In the genomic region with DNA sequence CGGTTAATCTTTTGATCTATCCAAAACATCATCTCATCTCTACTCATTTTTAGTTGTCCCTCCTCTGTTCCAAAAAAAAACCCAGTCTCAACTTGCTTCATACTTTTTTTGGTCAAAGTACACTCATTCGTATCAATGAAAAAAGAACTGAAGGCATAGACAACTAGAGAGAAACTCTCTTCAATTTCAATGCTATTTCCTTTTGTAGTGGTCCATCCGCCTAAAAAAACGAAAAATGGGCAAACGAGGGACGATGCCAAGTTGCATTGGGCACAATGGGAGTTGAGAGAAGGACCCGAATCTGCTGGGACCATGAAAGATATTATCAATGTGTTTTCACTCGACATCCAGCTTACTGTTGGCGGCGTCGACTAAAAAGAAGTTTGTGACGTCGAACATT, we compare ENCODE assay signal across 5 worm cellular contexts.
TF ChIP-seq lines count a peak whose summit lies in the region.

No protein-coding gene starts in this region.

TF ChIP-seq in whole organism, L1 larva, 84 proteins besides CTCF, POLR2A, EP300 and RAD21 (continues in another document):
- TF ChIP-seq egl-27 (tag; optimal IDR thresholded peaks at IDR 0.05; lab: Kevin White, UChicago), result no peak
- no peak for TF ChIP-seq ceh-63 (GFP tag; optimal IDR thresholded peaks at IDR 0.05; lab: Kevin White, UChicago)
- TF ChIP-seq grh-1 (GFP tag; IDR thresholded peaks at IDR 0.05; lab: Robert Waterston, UW), result no peak
- peak in 1 of 2 experiments; percentile 26 for TF ChIP-seq lin-35 (GFP tag; optimal IDR thresholded peaks at IDR 0.05; lab: Kevin White, UChicago)
- TF ChIP-seq nhr-76 (tag; optimal IDR thresholded peaks at IDR 0.05; lab: Kevin White, UChicago), result no peak
- no peak for TF ChIP-seq mab-9 (GFP tag; IDR thresholded peaks at IDR 0.05; lab: Robert Waterston, UW)
- TF ChIP-seq nhr-71 (tag; optimal IDR thresholded peaks at IDR 0.05; lab: Kevin White, UChicago), result peak; percentile 32
- TF ChIP-seq elt-2 (tag; optimal IDR thresholded peaks at IDR 0.05; lab: Kevin White, UChicago), result no peak
- TF ChIP-seq nhr-20 (tag; optimal IDR thresholded peaks at IDR 0.05; lab: Kevin White, UChicago), result no peak
- peak in 1 of 2 experiments; percentile 35 for TF ChIP-seq lsy-2 (tag; optimal IDR thresholded peaks at IDR 0.05; lab: Kevin White, UChicago)
- no peak for TF ChIP-seq efl-3 (GFP tag; optimal IDR thresholded peaks at IDR 0.05; lab: Kevin White, UChicago)
- no peak for TF ChIP-seq fos-1 (tag; optimal IDR thresholded peaks at IDR 0.05; lab: Kevin White, UChicago)
- no peak for TF ChIP-seq aha-1 (tag; optimal IDR thresholded peaks at IDR 0.05; lab: Kevin White, UChicago)
- TF ChIP-seq C34B4.2 (tag; optimal IDR thresholded peaks at IDR 0.05; lab: Kevin White, UChicago), result no peak
- peak; percentile 16 for TF ChIP-seq mep-1 (tag; optimal IDR thresholded peaks at IDR 0.05; lab: Kevin White, UChicago)
- TF ChIP-seq lin-14 (GFP tag; optimal IDR thresholded peaks at IDR 0.05; lab: Kevin White, UChicago), result peak; percentile 77
- TF ChIP-seq nhr-47 (tag; optimal IDR thresholded peaks at IDR 0.05; lab: Kevin White, UChicago), result no peak
- no peak for TF ChIP-seq nhr-85 (tag; lab: Kevin White, UChicago)

TF ChIP-seq in whole organism, L2 larva, 48 proteins besides CTCF, POLR2A, EP300 and RAD21 (continues in another document):
- TF ChIP-seq nhr-129 (tag; optimal IDR thresholded peaks at IDR 0.05; lab: Kevin White, UChicago) (peak; percentile 43), lin-13 (GFP tag; optimal IDR thresholded peaks at IDR 0.05; lab: Kevin White, UChicago) (no peak), elt-3 (tag; optimal IDR thresholded peaks at IDR 0.05; lab: Kevin White, UChicago) (no peak), blmp-1 (tag; optimal IDR thresholded peaks at IDR 0.05; lab: Kevin White, UChicago; ENCODE audit: insufficient read depth) (no peak), lsy-2 (tag; optimal IDR thresholded peaks at IDR 0.05; lab: Kevin White, UChicago) (peak in 1 of 2 experiments; percentile 46), sma-9 (GFP tag; optimal IDR thresholded peaks at IDR 0.05; lab: Kevin White, UChicago) (peak; percentile 14), sma-9 (tag; optimal IDR thresholded peaks at IDR 0.05; lab: Kevin White, UChicago) (no peak), egl-27 (tag; optimal IDR thresholded peaks at IDR 0.05; lab: Kevin White, UChicago) (peak; percentile 34), Y55F3AM.14 (GFP tag; optimal IDR thresholded peaks at IDR 0.05; lab: Kevin White, UChicago) (no peak), lin-11 (tag; optimal IDR thresholded peaks at IDR 0.05; lab: Kevin White, UChicago) (no peak), ceh-82 (tag; optimal IDR thresholded peaks at IDR 0.05; lab: Kevin White, UChicago) (no peak), nhr-23 (tag; optimal IDR thresholded peaks at IDR 0.05; lab: Kevin White, UChicago) (no peak), nhr-237 (tag; optimal IDR thresholded peaks at IDR 0.05; lab: Kevin White, UChicago) (no peak), mab-5 (tag; optimal IDR thresholded peaks at IDR 0.05; lab: Kevin White, UChicago) (no peak), ztf-4 (tag; optimal IDR thresholded peaks at IDR 0.05; lab: Kevin White, UChicago) (no peak), unc-39 (tag; optimal IDR thresholded peaks at IDR 0.05; lab: Kevin White, UChicago) (no peak), ztf-11 (tag; optimal IDR thresholded peaks at IDR 0.05; lab: Kevin White, UChicago) (no peak), alr-1 (tag; optimal IDR thresholded peaks at IDR 0.05; lab: Kevin White, UChicago) (no peak), nhr-21 (tag; optimal IDR thresholded peaks at IDR 0.05; lab: Kevin White, UChicago) (no peak)

TF ChIP-seq in whole organism, L3 larva, 47 proteins besides CTCF, POLR2A, EP300 and RAD21:
- TF ChIP-seq hmg-11 (tag; optimal IDR thresholded peaks at IDR 0.05; lab: Kevin White, UChicago), result peak; percentile 67
- peak; percentile 1 for TF ChIP-seq lin-39 (tag; optimal IDR thresholded peaks at IDR 0.05; lab: Kevin White, UChicago)
- TF ChIP-seq nhr-25 (tag; optimal IDR thresholded peaks at IDR 0.05; lab: Kevin White, UChicago), result no peak
- TF ChIP-seq sea-2 (GFP tag; optimal IDR thresholded peaks at IDR 0.05; lab: Kevin White, UChicago), result no peak
- TF ChIP-seq nfya-1 (tag; optimal IDR thresholded peaks at IDR 0.05; lab: Kevin White, UChicago; ENCODE audit: insufficient read depth), result peak; percentile 47
- peak; percentile 17 for TF ChIP-seq elt-1 (tag; optimal IDR thresholded peaks at IDR 0.05; lab: Kevin White, UChicago)
- TF ChIP-seq elt-3 (tag; optimal IDR thresholded peaks at IDR 0.05; lab: Kevin White, UChicago), result no peak

TF ChIP-seq in whole organism, L4 larva, 104 proteins besides CTCF, POLR2A, EP300 and RAD21:
- TF ChIP-seq lin-29 (GFP tag; IDR thresholded peaks at IDR 0.05; lab: Robert Waterston, UW), result no peak
- peak; percentile 11 for TF ChIP-seq rbr-2 (tag; optimal IDR thresholded peaks at IDR 0.05; lab: Kevin White, UChicago)
- TF ChIP-seq nhr-48 (tag; optimal IDR thresholded peaks at IDR 0.05; lab: Kevin White, UChicago), result no peak
- peak; percentile 12 for TF ChIP-seq mep-1 (tag; optimal IDR thresholded peaks at IDR 0.05; lab: Kevin White, UChicago)
- TF ChIP-seq hmg-1.1 (GFP tag; IDR thresholded peaks at IDR 0.05; lab: Robert Waterston, UW), result 0 out of 2 replicates have a peak, but pooled peaks have one; percentile 9
- TF ChIP-seq tra-1 (GFP tag; IDR thresholded peaks at IDR 0.05; lab: Robert Waterston, UW), result 0 out of 2 replicates have a peak, but pooled peaks have one; percentile 29
- TF ChIP-seq ceh-20 (GFP tag; IDR thresholded peaks at IDR 0.05; lab: Robert Waterston, UW), result no peak
- no peak for TF ChIP-seq hlh-11 (tag; optimal IDR thresholded peaks at IDR 0.05; lab: Kevin White, UChicago)
- TF ChIP-seq lsy-2 (tag; optimal IDR thresholded peaks at IDR 0.05; lab: Kevin White, UChicago), result peak in 1 of 2 experiments; percentile 64

TF ChIP-seq in whole organism, young adult, 124 proteins besides CTCF, POLR2A, EP300 and RAD21:
- peak; percentile 90 for TF ChIP-seq hmg-1.2 (GFP tag; IDR thresholded peaks at IDR 0.05; lab: Robert Waterston, UW)
- no peak for TF ChIP-seq unc-130 (GFP tag; optimal IDR thresholded peaks at IDR 0.05; lab: Kevin White, UChicago)
